Fruit fly (Drosophila melanogaster) S2 (cell line): ENCODE measurements around the gene CG16798.

Source experiments
- CG8478 ChIP-seq: fragments of >200 bp; optimal IDR thresholded peaks from 2 replicates; lab custom pipeline; 2018
- CTCF ChIP-seq, 2 experiments: fragments of >200 bp; optimal IDR thresholded peaks; 2 replicates each; lab custom pipeline; 2018

dm6 chr2L:20340635-20341034, 41.5 kb downstream of the CG16798 start:
- TF ChIP-seq CTCF (optimal IDR thresholded peaks at IDR 0.05; lab: Kevin White, UChicago): no peak
- no peak for TF ChIP-seq CG8478
